Worm (Caenorhabditis elegans) whole organism, early embryonic: ENCODE data around the gene pmk-1.

Source experiments
- flt-1 ChIP-seq: fragments of 200-800 bp; sonication (Bioruptor generic); IDR thresholded peaks from 2 replicates; pipeline ENCODE4 v1.3.6; 2022; ENCODE audit warnings: missing genetic modification characterization, missing compliant biosample characterization
- tbx-11 ChIP-seq: fragments of 200-800 bp; sonication (Bioruptor generic); IDR thresholded peaks from 2 replicates; pipeline ENCODE4 v1.3.6; 2022; ENCODE audit warnings: missing genetic modification characterization, missing compliant biosample characterization

ce11 chrIV:8102231-8102630, 46.4 kb upstream of the pmk-1 start, which contains the start of gene Y42H9AR.5:
- TF ChIP-seq tbx-11 (GFP tag; lab: Robert Waterston, UW) (no peak), flt-1 (GFP tag; lab: Robert Waterston, UW) (no peak)
